Fruit fly (Drosophila melanogaster) whole organism, embryonic: ENCODE measurements around the gene Tengl4.

Source experiments
- CG11504 ChIP-seq: fragments of 200-800 bp; sonication (Bioruptor generic); optimal IDR thresholded peaks from 3 replicates; lab custom pipeline; 2019; ENCODE audit warnings: missing biosample characterization, mild to moderate bottlenecking, missing genetic modification characterization, moderate library complexity
- CG11560 ChIP-seq: fragments of 200-800 bp; sonication (Bioruptor generic); IDR thresholded peaks from 3 replicates; pipeline ENCODE4 v1.3.6; 2022; ENCODE audit warnings: missing biosample characterization, missing genetic modification characterization
- CG11723 ChIP-seq: fragments of 200-800 bp; sonication (Bioruptor generic); optimal IDR thresholded peaks from 2 replicates; lab custom pipeline; 2017; ENCODE audit warnings: missing biosample characterization, mild to moderate bottlenecking, missing genetic modification characterization
- CG13123 ChIP-seq: fragments of 200-800 bp; sonication (Bioruptor generic); optimal IDR thresholded peaks from 2 replicates; lab custom pipeline; 2016; ENCODE audit warnings: missing biosample characterization, missing genetic modification characterization
- CG16813 ChIP-seq: fragments of 200-800 bp; sonication (Bioruptor generic); IDR thresholded peaks from 3 replicates; pipeline ENCODE4 v1.3.6; 2022; ENCODE audit warnings: missing biosample characterization, missing genetic modification characterization; ENCODE audit not compliant: partially characterized antibody
- CG18476 ChIP-seq: fragments of 200-800 bp; sonication (Bioruptor generic); optimal IDR thresholded peaks from 2 replicates; lab custom pipeline; 2016; ENCODE audit warnings: missing biosample characterization, mild to moderate bottlenecking, missing genetic modification characterization
- CG4404 ChIP-seq: fragments of 200-800 bp; sonication (Bioruptor generic); IDR thresholded peaks from 2 replicates; pipeline ENCODE4 v1.3.6; 2022; ENCODE audit warnings: missing biosample characterization, missing genetic modification characterization
- CG4730 ChIP-seq: fragments of 200-800 bp; sonication (Bioruptor generic); IDR thresholded peaks from 2 replicates; pipeline ENCODE4 v1.3.6; 2022; ENCODE audit warnings: missing biosample characterization, missing genetic modification characterization
- CG7372 ChIP-seq: fragments of 200-800 bp; sonication (Bioruptor generic); IDR thresholded peaks from 2 replicates; pipeline ENCODE4 v1.3.6; 2022; ENCODE audit warnings: missing biosample characterization, missing genetic modification characterization
- CG8281 ChIP-seq: fragments of 200-800 bp; sonication (Bioruptor generic); optimal IDR thresholded peaks from 2 replicates; lab custom pipeline; 2018; ENCODE audit warnings: missing biosample characterization, mild to moderate bottlenecking, missing genetic modification characterization, moderate library complexity
- CG9797 ChIP-seq: fragments of 200-800 bp; sonication (Bioruptor generic); optimal IDR thresholded peaks from 3 replicates; lab custom pipeline; 2018; ENCODE audit warnings: missing biosample characterization, mild to moderate bottlenecking, missing genetic modification characterization
- Deaf1 ChIP-seq: fragments of 200-800 bp; optimal IDR thresholded peaks from 3 replicates; lab custom pipeline; 2019; ENCODE audit warnings: missing biosample characterization, mild to moderate bottlenecking, missing genetic modification characterization, moderate library complexity
- Ets97D ChIP-seq: fragments of 200-800 bp; sonication (Bioruptor generic); optimal IDR thresholded peaks from 3 replicates; lab custom pipeline; 2016; ENCODE audit warnings: missing biosample characterization, missing genetic modification characterization
- Jarid2 ChIP-seq: fragments of 200-800 bp; sonication (Bioruptor generic); optimal IDR thresholded peaks from 3 replicates; lab custom pipeline; 2017; ENCODE audit warnings: mild to moderate bottlenecking, missing biosample characterization, missing genetic modification reagents, missing genetic modification characterization
- MESR4 ChIP-seq: fragments of 200-800 bp; sonication (Bioruptor generic); optimal IDR thresholded peaks from 2 replicates; lab custom pipeline; 2018; ENCODE audit warnings: missing biosample characterization, mild to moderate bottlenecking, missing genetic modification characterization, moderate library complexity
- Med ChIP-seq: fragments of 200-800 bp; sonication (Bioruptor generic); peaks from one replicate; lab custom pipeline; 2016; ENCODE audit warnings: missing biosample characterization, missing genetic modification characterization, mild to moderate bottlenecking, inconsistent platforms, moderate library complexity
- Mrtf ChIP-seq: fragments of 200-800 bp; sonication (Bioruptor generic); IDR thresholded peaks from 3 replicates; pipeline ENCODE4 v1.3.6; 2022; ENCODE audit warnings: missing biosample characterization, missing genetic modification characterization
- NC2α ChIP-seq: fragments of 200-800 bp; sonication (Bioruptor generic); optimal IDR thresholded peaks from 2 replicates; lab custom pipeline; 2016; ENCODE audit warnings: missing biosample characterization, missing genetic modification characterization
- NFAT ChIP-seq: fragments of 200-800 bp; sonication (Bioruptor generic); IDR thresholded peaks from 2 replicates; pipeline ENCODE4 v1.3.6; 2022; ENCODE audit warnings: missing biosample characterization, missing genetic modification characterization
- Neu2 ChIP-seq: fragments of 200-800 bp; sonication (Bioruptor generic); optimal IDR thresholded peaks from 3 replicates; lab custom pipeline; 2016; ENCODE audit warnings: missing biosample characterization, missing genetic modification characterization, borderline replicate concordance
- Sry-β ChIP-seq: fragments of 200-800 bp; sonication (Bioruptor generic); optimal IDR thresholded peaks from 2 replicates; lab custom pipeline; 2018; ENCODE audit warnings: missing biosample characterization, mild to moderate bottlenecking, missing genetic modification characterization, moderate library complexity
- Usf ChIP-seq: fragments of 200-800 bp; sonication (Bioruptor generic); optimal IDR thresholded peaks from 2 replicates; lab custom pipeline; 2017; ENCODE audit warnings: missing genotype, missing biosample characterization, missing genetic modification characterization
- abd-A ChIP-seq: fragments of 200-800 bp; sonication (Bioruptor generic); optimal IDR thresholded peaks from 3 replicates; lab custom pipeline; 2019; ENCODE audit warnings: missing biosample characterization, mild to moderate bottlenecking, missing genetic modification characterization, moderate library complexity
- danr ChIP-seq: fragments of 200-800 bp; sonication (Bioruptor generic); IDR thresholded peaks from 2 replicates; pipeline ENCODE4 v1.3.6; 2022; ENCODE audit warnings: missing biosample characterization, missing genetic modification characterization
- dmrt11E ChIP-seq: fragments of 200-800 bp; sonication (Bioruptor generic); optimal IDR thresholded peaks from 3 replicates; lab custom pipeline; 2018; ENCODE audit warnings: missing biosample characterization, mild to moderate bottlenecking, missing genetic modification characterization, moderate library complexity
- ems ChIP-seq: fragments of 200-800 bp; sonication (Bioruptor generic); optimal IDR thresholded peaks from 3 replicates; lab custom pipeline; 2016; ENCODE audit warnings: missing biosample characterization, missing genetic modification characterization
- fru ChIP-seq: fragments of >200 bp; optimal IDR thresholded peaks from 2 replicates; lab custom pipeline; 2017
- ftz-f1 ChIP-seq: fragments of 200-800 bp; sonication (Bioruptor generic); optimal IDR thresholded peaks from 2 replicates; lab custom pipeline; 2016; ENCODE audit warnings: missing biosample characterization, missing genetic modification characterization
- fu2 ChIP-seq: fragments of 200-800 bp; sonication (Bioruptor generic); optimal IDR thresholded peaks from 2 replicates; lab custom pipeline; 2016; ENCODE audit warnings: missing biosample characterization, missing genetic modification characterization
- gce ChIP-seq: fragments of 200-800 bp; sonication (Bioruptor generic); IDR thresholded peaks from 3 replicates; pipeline ENCODE4 v1.3.6; 2022; ENCODE audit warnings: missing biosample characterization, missing genetic modification characterization
- h ChIP-seq: fragments of >200 bp; optimal IDR thresholded peaks from 2 replicates; lab custom pipeline; 2017
- inv ChIP-seq: fragments of 200-800 bp; sonication (Bioruptor generic); IDR thresholded peaks from 2 replicates; pipeline ENCODE4 v1.3.6; 2022; ENCODE audit warnings: missing biosample characterization, missing genetic modification characterization; ENCODE audit not compliant: partially characterized antibody
- kah ChIP-seq: fragments of 200-800 bp; sonication (Bioruptor generic); optimal IDR thresholded peaks from 2 replicates; lab custom pipeline; 2018; ENCODE audit warnings: missing biosample characterization, mild to moderate bottlenecking, missing genetic modification characterization
- psq ChIP-seq: fragments of 200-800 bp; sonication (Bioruptor generic); optimal IDR thresholded peaks from 2 replicates; lab custom pipeline; 2017; ENCODE audit warnings: missing biosample characterization, missing genetic modification characterization
- row ChIP-seq: fragments of 200-800 bp; sonication (Bioruptor generic); IDR thresholded peaks from 3 replicates; pipeline ENCODE4 v1.3.6; 2022; ENCODE audit warnings: missing biosample characterization, missing genetic modification characterization
- scrt ChIP-seq: fragments of 200-800 bp; sonication (Bioruptor generic); optimal IDR thresholded peaks from 2 replicates; lab custom pipeline; 2018; ENCODE audit warnings: missing biosample characterization, mild to moderate bottlenecking, missing genetic modification characterization, moderate library complexity
- sob ChIP-seq: fragments of 200-800 bp; sonication (Bioruptor generic); IDR thresholded peaks from 2 replicates; pipeline ENCODE4 v1.3.6; 2022; ENCODE audit warnings: missing biosample characterization, missing genetic modification characterization
- sr ChIP-seq: fragments of 200-800 bp; sonication (Bioruptor generic); IDR thresholded peaks from 3 replicates; pipeline ENCODE4 v1.3.6; 2022; ENCODE audit warnings: missing biosample characterization, missing genetic modification characterization
- tio ChIP-seq: fragments of 200-800 bp; sonication (Bioruptor generic); optimal IDR thresholded peaks from 2 replicates; lab custom pipeline; 2017; ENCODE audit warnings: missing biosample characterization, missing genetic modification characterization, inconsistent platforms
- trem ChIP-seq: fragments of 200-800 bp; optimal IDR thresholded peaks from 3 replicates; lab custom pipeline; 2019; ENCODE audit warnings: missing biosample characterization, mild to moderate bottlenecking, missing genetic modification characterization, moderate library complexity
- zen ChIP-seq: fragments of 200-800 bp; sonication (Bioruptor generic); optimal IDR thresholded peaks from 3 replicates; lab custom pipeline; 2018; ENCODE audit warnings: missing biosample characterization, mild to moderate bottlenecking, missing genetic modification characterization, moderate library complexity

Tengl4 gene

dm6 chr3R:10949984-10950383, at the start of gene Tengl4:
TSS of gene Tengl4 (plus strand) at chr3R:10950284.
- TF ChIP-seq kah (GFP tag; lab: Kevin White, UChicago) (no peak), CG4730 (GFP tag; lab: Robert Waterston, UW) (no peak), MESR4 (GFP tag; lab: Kevin White, UChicago) (no peak), NC2α (no peak), sob (no peak), row (GFP tag; lab: Robert Waterston, UW) (no peak), h (no peak), Usf (no peak)
- TF ChIP-seq, all 482 proteins: peak for 0

DNA sequence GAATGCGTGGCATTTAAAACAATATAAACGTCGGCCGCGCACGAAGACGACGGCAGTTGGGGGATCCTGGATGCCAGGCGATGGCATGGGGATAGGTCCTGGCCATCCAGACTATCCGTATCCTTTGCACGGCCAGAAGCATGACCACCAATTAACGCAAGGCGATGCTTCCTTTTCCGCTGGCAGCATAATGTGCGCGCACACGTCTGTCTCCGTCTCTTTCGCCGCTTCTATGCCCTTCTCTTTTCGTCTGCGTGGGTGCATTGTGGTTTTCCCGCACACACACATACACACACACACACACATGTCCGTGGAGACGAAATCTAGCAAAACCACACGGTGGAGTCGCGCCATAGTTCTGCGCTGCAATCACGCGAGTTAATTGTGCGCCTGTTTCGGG, 7.5 kb downstream of the Tengl4 start:
- TF ChIP-seq trem (peak; percentile 7), zen (tag; lab: Kevin White, UChicago) (no peak), Ets97D (GFP tag; lab: Kevin White, UChicago) (no peak), CG11560 (tag; lab: Robert Waterston, UW) (no peak), Sry-β (no peak), inv (GFP tag; lab: Robert Waterston, UW) (no peak), Neu2 (GFP tag; lab: Kevin White, UChicago) (peak; percentile 75), sr (peak; percentile 62; the same call in 2 of the 3 replicates), fru (lab: Kevin White, UChicago) (no peak)
- TF ChIP-seq, all 482 proteins: peak for 3

dm6 chr3R:10972139-10972538, 22.1 kb downstream of the Tengl4 start, which contains the start of gene side-VI:
TSS of gene side-VI (plus strand) at chr3R:10972381.
- TF ChIP-seq CG4404, result no peak
- TF ChIP-seq Jarid2 (GFP tag; lab: Kevin White, UChicago), result peak; percentile 50
- no peak for TF ChIP-seq ems
- no peak for TF ChIP-seq CG13123 (GFP tag; lab: Kevin White, UChicago)
- TF ChIP-seq CG11723 (GFP tag; lab: Kevin White, UChicago), result no peak
- TF ChIP-seq psq (GFP tag; lab: Kevin White, UChicago), result no peak
- TF ChIP-seq scrt (GFP tag; lab: Kevin White, UChicago), result no peak
- TF ChIP-seq tio (GFP tag; lab: Kevin White, UChicago), result no peak
- TF ChIP-seq CG16813 (GFP tag; lab: Robert Waterston, UW), result no peak
- no peak for TF ChIP-seq CG18476 (GFP tag; lab: Kevin White, UChicago)
- TF ChIP-seq Mrtf, result no peak
- no peak for TF ChIP-seq CG9797 (GFP tag; lab: Kevin White, UChicago)
- TF ChIP-seq gce, result no peak
- no peak for TF ChIP-seq danr (GFP tag; lab: Robert Waterston, UW)
- TF ChIP-seq CG11504 (tag; lab: Kevin White, UChicago), result no peak
- no peak for TF ChIP-seq CG8281
- no peak for TF ChIP-seq dmrt11E (tag; lab: Kevin White, UChicago)
- peak; percentile 17 for TF ChIP-seq abd-A (tag; lab: Kevin White, UChicago)
- no peak for TF ChIP-seq ftz-f1 (GFP tag; lab: Kevin White, UChicago)
- TF ChIP-seq Med (GFP tag; lab: Kevin White, UChicago), result no peak
- TF ChIP-seq Deaf1, result peak; percentile 98
- no peak for TF ChIP-seq fu2 (GFP tag; lab: Kevin White, UChicago)
- no peak for TF ChIP-seq NFAT (GFP tag; lab: Robert Waterston, UW)
- TF ChIP-seq CG7372 (GFP tag; lab: Robert Waterston, UW), result peak; percentile 39; the same call in 1 of the 2 replicates
